Worm (Caenorhabditis elegans) whole organism, L4 larva: ENCODE results near the gene C49F5.13.

Source experiments
- F10B5.3 ChIP-seq: sonication (generic microtip); optimal IDR thresholded peaks from 2 replicates; lab custom pipeline; 2016; ENCODE audit warnings: mild to moderate bottlenecking, missing genetic modification characterization, missing compliant biosample characterization
- F44E2.7 ChIP-seq: fragments of 200-800 bp; sonication (Bioruptor generic); IDR thresholded peaks from 2 replicates; pipeline ENCODE4 v2.1.2; 2022; ENCODE audit warnings: missing genetic modification characterization, missing compliant biosample characterization
- F49E8.2 ChIP-seq: sonication (generic microtip); optimal IDR thresholded peaks from 2 replicates; lab custom pipeline; 2016; ENCODE audit warnings: missing compliant biosample characterization, mild to moderate bottlenecking, missing genetic modification characterization, borderline replicate concordance
- R02D3.7 ChIP-seq: fragments of 150-350 bp; sonication (generic microtip); optimal IDR thresholded peaks from 3 replicates; lab custom pipeline; 2014; ENCODE audit warnings: missing biosample characterization, missing genetic modification characterization
- T20F7.1 ChIP-seq: fragments of 200-800 bp; sonication (Bioruptor generic); optimal IDR thresholded peaks from 2 replicates; lab custom pipeline; 2018; ENCODE audit warnings: mild to moderate bottlenecking, missing genetic modification characterization, missing compliant biosample characterization
- Y48G9A.11 ChIP-seq: fragments of 200-800 bp; sonication (Bioruptor generic); IDR thresholded peaks from 2 replicates; pipeline ENCODE4 v1.3.6; 2022; ENCODE audit warnings: missing genetic modification reagents, missing genetic modification characterization, missing compliant biosample characterization
- Y75B8A.6 ChIP-seq: fragments of 200-800 bp; sonication (Bioruptor generic); IDR thresholded peaks from 2 replicates; pipeline ENCODE4 v1.3.6; 2022; ENCODE audit warnings: missing genetic modification reagents, missing genetic modification characterization, missing compliant biosample characterization
- aly-2 ChIP-seq: sonication (generic microtip); optimal IDR thresholded peaks from 2 replicates; lab custom pipeline; 2018; ENCODE audit warnings: missing biosample characterization, missing genetic modification characterization
- ama-1 ChIP-seq: fragments of 150-350 bp; optimal IDR thresholded peaks from 2 replicates; lab custom pipeline; 2014; ENCODE audit warnings: inconsistent platforms, mixed read lengths
- arid-1 ChIP-seq: fragments of 200-800 bp; sonication (Bioruptor generic); conservative IDR thresholded peaks from 2 replicates; pipeline ENCODE4 v1.3.6; 2022; ENCODE audit warnings: missing genetic modification reagents, missing genetic modification characterization, missing compliant biosample characterization
- ceh-20 ChIP-seq: fragments of 200-800 bp; sonication (Bioruptor generic); IDR thresholded peaks from 2 replicates; pipeline ENCODE4 v1.3.6; 2022; ENCODE audit warnings: missing genetic modification reagents, missing genetic modification characterization, missing compliant biosample characterization
- ceh-44 ChIP-seq: fragments of 200-800 bp; sonication (Bioruptor generic); IDR thresholded peaks from 2 replicates; pipeline ENCODE4 v1.3.6; 2022; ENCODE audit warnings: missing genetic modification reagents, missing genetic modification characterization, missing compliant biosample characterization
- ces-1 ChIP-seq: fragments of 150-350 bp; sonication (generic microtip); optimal IDR thresholded peaks from 4 replicates; lab custom pipeline; 2014; ENCODE audit warnings: missing biosample characterization, missing genetic modification reagents, missing genetic modification characterization
- dmd-8 ChIP-seq: fragments of 200-800 bp; sonication (Bioruptor generic); IDR thresholded peaks from 2 replicates; pipeline ENCODE4 v1.3.6; 2022; ENCODE audit warnings: missing genetic modification characterization, missing compliant biosample characterization
- dmd-9 ChIP-seq: fragments of 200-800 bp; sonication (Bioruptor generic); IDR thresholded peaks from 2 replicates; pipeline ENCODE4 v1.3.6; 2022; ENCODE audit warnings: missing genetic modification reagents, missing genetic modification characterization, missing compliant biosample characterization
- duxl-1 ChIP-seq: sonication (generic microtip); optimal IDR thresholded peaks from 2 replicates; lab custom pipeline; 2016; ENCODE audit warnings: mild to moderate bottlenecking, missing genetic modification characterization, moderate library complexity, missing compliant biosample characterization; ENCODE audit not compliant: poor library complexity
- dve-1 ChIP-seq: sonication (generic microtip); optimal IDR thresholded peaks from 2 replicates; lab custom pipeline; 2017; ENCODE audit warnings: antibody characterized with exemption, mild to moderate bottlenecking, missing genetic modification characterization, missing compliant biosample characterization; ENCODE audit not compliant: insufficient read depth
- egl-43 ChIP-seq: fragments of 200-800 bp; sonication (Bioruptor generic); IDR thresholded peaks from 2 replicates; pipeline ENCODE4 v1.3.6; 2022; ENCODE audit warnings: missing genetic modification reagents, missing genetic modification characterization, missing compliant biosample characterization
- fkh-10 ChIP-seq: fragments of 150-350 bp; optimal IDR thresholded peaks from 2 replicates; lab custom pipeline; 2014; ENCODE audit warnings: missing biosample characterization, missing genetic modification reagents, missing genetic modification characterization
- gei-8 ChIP-seq: fragments of 200-800 bp; sonication (Bioruptor generic); optimal IDR thresholded peaks from 2 replicates; lab custom pipeline; 2018; ENCODE audit warnings: mild to moderate bottlenecking, missing genetic modification characterization, missing compliant biosample characterization
- hmg-1.1 ChIP-seq: fragments of 200-800 bp; sonication (Bioruptor generic); IDR thresholded peaks from 2 replicates; pipeline ENCODE4 v1.3.6; 2022; ENCODE audit warnings: missing genetic modification reagents, missing genetic modification characterization, missing compliant biosample characterization
- lin-1 ChIP-seq: fragments of 200-800 bp; sonication (Bioruptor generic); IDR thresholded peaks from 2 replicates; pipeline ENCODE4 v1.3.6; 2022; ENCODE audit warnings: missing genetic modification reagents, missing genetic modification characterization, missing compliant biosample characterization
- lin-13 ChIP-seq: fragments of 150-350 bp; optimal IDR thresholded peaks from 2 replicates; lab custom pipeline; 2014; ENCODE audit warnings: missing biosample characterization, missing genetic modification reagents, missing genetic modification characterization
- lin-15B ChIP-seq: fragments of 150-350 bp; sonication (generic microtip); optimal IDR thresholded peaks from 3 replicates; lab custom pipeline; 2014; ENCODE audit warnings: missing biosample characterization, missing genetic modification characterization
- lin-39 ChIP-seq: fragments of 150-350 bp; optimal IDR thresholded peaks from 2 replicates; lab custom pipeline; 2014; ENCODE audit warnings: missing biosample characterization, missing genetic modification reagents, missing genetic modification characterization
- mep-1 ChIP-seq: fragments of 150-350 bp; sonication (generic microtip); optimal IDR thresholded peaks from 3 replicates; lab custom pipeline; 2014; ENCODE audit warnings: missing biosample characterization, missing genetic modification characterization
- mxl-2 ChIP-seq: fragments of 200-800 bp; sonication (Bioruptor generic); conservative IDR thresholded peaks from 2 replicates; pipeline ENCODE4 v1.3.6; 2022; ENCODE audit warnings: missing genetic modification reagents, missing genetic modification characterization, missing compliant biosample characterization
- nhr-10 ChIP-seq: fragments of 150-350 bp; optimal IDR thresholded peaks from 2 replicates; lab custom pipeline; 2014; ENCODE audit warnings: missing biosample characterization, missing genetic modification characterization
- nhr-102 ChIP-seq: sonication (generic microtip); optimal IDR thresholded peaks from 2 replicates; lab custom pipeline; 2016; ENCODE audit warnings: mild to moderate bottlenecking, missing genetic modification characterization, moderate library complexity, missing compliant biosample characterization
- nhr-111 ChIP-seq: fragments of 200-800 bp; sonication (Bioruptor generic); optimal IDR thresholded peaks from 2 replicates; lab custom pipeline; 2018; ENCODE audit warnings: mild to moderate bottlenecking, missing genetic modification characterization, missing compliant biosample characterization
- nhr-25 ChIP-seq: sonication (generic microtip); optimal IDR thresholded peaks from 2 replicates; lab custom pipeline; 2017; ENCODE audit warnings: missing genetic modification characterization, mild to moderate bottlenecking, missing compliant biosample characterization, antibody characterized with exemption, moderate library complexity, borderline replicate concordance; ENCODE audit not compliant: insufficient read depth
- nhr-41 ChIP-seq: fragments of 200-800 bp; sonication (Bioruptor generic); IDR thresholded peaks from 2 replicates; pipeline ENCODE4 v1.3.6; 2022; ENCODE audit warnings: missing genetic modification reagents, missing genetic modification characterization, missing compliant biosample characterization
- nhr-42 ChIP-seq: fragments of 200-800 bp; sonication (Bioruptor generic); IDR thresholded peaks from 2 replicates; pipeline ENCODE4 v1.3.6; 2022; ENCODE audit warnings: missing genetic modification characterization, missing compliant biosample characterization
- nhr-76 ChIP-seq: fragments of 150-350 bp; optimal IDR thresholded peaks from 2 replicates; lab custom pipeline; 2014; ENCODE audit warnings: missing biosample characterization, missing genetic modification characterization
- nhr-77 ChIP-seq: fragments of 150-350 bp; optimal IDR thresholded peaks from 2 replicates; lab custom pipeline; 2014; ENCODE audit warnings: missing biosample characterization, missing genetic modification characterization
- rbr-2 ChIP-seq: sonication (generic microtip); optimal IDR thresholded peaks from 2 replicates; lab custom pipeline; 2016; ENCODE audit warnings: missing genotype, missing genetic modification characterization, missing compliant biosample characterization
- saeg-2 ChIP-seq: fragments of 200-800 bp; sonication (Bioruptor generic); IDR thresholded peaks from 2 replicates; pipeline ENCODE4 v1.3.6; 2022; ENCODE audit warnings: missing genetic modification reagents, missing genetic modification characterization, missing compliant biosample characterization
- set-16 ChIP-seq: fragments of 200-800 bp; sonication (Bioruptor generic); IDR thresholded peaks from 2 replicates; pipeline ENCODE4 v1.3.6; 2022; ENCODE audit warnings: missing genetic modification reagents, missing genetic modification characterization, missing compliant biosample characterization
- snpc-4 ChIP-seq: fragments of 150-350 bp; optimal IDR thresholded peaks from 2 replicates; lab custom pipeline; 2014; ENCODE audit warnings: missing biosample characterization, missing genetic modification characterization
- tra-1 ChIP-seq: fragments of 200-800 bp; sonication (Bioruptor generic); IDR thresholded peaks from 2 replicates; pipeline ENCODE4 v1.3.6; 2022; ENCODE audit warnings: missing genetic modification reagents, missing genetic modification characterization, missing compliant biosample characterization
- unc-130 ChIP-seq: sonication (generic microtip); optimal IDR thresholded peaks from 2 replicates; lab custom pipeline; 2016; ENCODE audit warnings: missing genetic modification reagents, missing genetic modification characterization, missing compliant biosample characterization
- unc-39 ChIP-seq: sonication (generic microtip); optimal IDR thresholded peaks from 2 replicates; lab custom pipeline; 2017; ENCODE audit warnings: missing biosample characterization, missing genetic modification characterization
- unc-62 ChIP-seq, 3 experiments: fragments of 150-350 bp in 1 of 3; sonication (generic microtip); optimal IDR thresholded peaks in 2 of 3; peaks in 1 of 3; 1 replicate in 1 of 3; 2 replicates in 2 of 3; lab custom pipeline; 2014 to 2017; ENCODE audit warnings: missing biosample characterization in 3 of 3, missing genetic modification characterization in 3 of 3, missing genetic modification reagents in 3 of 3, missing genotype in 1 of 3
- zag-1 ChIP-seq: fragments of 150-350 bp; optimal IDR thresholded peaks from 2 replicates; lab custom pipeline; 2014; ENCODE audit warnings: missing biosample characterization, missing genetic modification characterization
- zfp-3 ChIP-seq: fragments of 200-800 bp; sonication (Bioruptor generic); conservative IDR thresholded peaks from 2 replicates; pipeline ENCODE4 v1.3.6; 2022; ENCODE audit warnings: missing genetic modification reagents, missing genetic modification characterization, missing compliant biosample characterization
- zip-2 ChIP-seq: fragments of 150-350 bp; optimal IDR thresholded peaks from 2 replicates; lab custom pipeline; 2014; ENCODE audit warnings: missing biosample characterization, missing genetic modification characterization
- ztf-11 ChIP-seq: fragments of 150-350 bp; optimal IDR thresholded peaks from 2 replicates; lab custom pipeline; 2014; ENCODE audit warnings: missing biosample characterization, missing genetic modification characterization

The C49F5.13 gene

DNA sequence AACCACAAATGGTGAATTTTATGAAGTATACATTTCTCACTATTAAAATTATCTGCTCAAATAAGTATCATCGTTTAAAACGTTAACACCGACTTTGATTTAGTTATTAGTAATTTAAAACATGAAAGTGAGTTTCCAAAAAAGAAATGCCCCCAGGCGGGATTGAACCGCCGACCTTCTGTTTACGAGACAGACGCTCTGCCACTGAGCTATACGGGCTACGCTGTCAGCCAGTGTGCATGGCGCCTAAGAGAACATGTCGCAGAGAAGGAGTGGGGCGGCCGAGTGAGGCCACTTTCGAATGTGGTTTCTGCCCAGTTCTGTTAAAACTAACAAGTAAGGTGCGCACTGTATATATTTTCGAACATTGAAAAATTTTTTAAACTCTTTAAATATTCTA is 26.3 kb upstream of the C49F5.13 start (continued):
- TF ChIP-seq hmg-1.1 (GFP tag; lab: Robert Waterston, UW) (peak; percentile 92), ceh-20 (GFP tag; lab: Robert Waterston, UW) (peak; percentile 73), dmd-9 (peak; percentile 75), dve-1 (peak; percentile 43)

- TF ChIP-seq egl-43 (GFP tag; lab: Robert Waterston, UW) (peak; percentile 98), ceh-44 (GFP tag; lab: Robert Waterston, UW) (no peak), unc-39 (tag; lab: Kevin White, UChicago) (peak; percentile 92), fkh-10 (GFP tag; lab: Kevin White, UChicago) (peak; percentile 98), unc-130 (GFP tag; lab: Kevin White, UChicago) (peak; percentile 42), R02D3.7 (peak; percentile 1), arid-1 (peak; percentile 66), aly-2 (no peak), Y48G9A.11 (GFP tag; lab: Robert Waterston, UW) (no peak; the same call in 1 of the 2 replicates), Y75B8A.6 (GFP tag; lab: Robert Waterston, UW) (peak; percentile 89), F49E8.2 (tag; lab: Kevin White, UChicago) (peak; percentile 40), dmd-9 (peak; percentile 88), hmg-1.1 (GFP tag; lab: Robert Waterston, UW) (peak; percentile 99), ceh-20 (GFP tag; lab: Robert Waterston, UW) (peak; percentile 95), nhr-76 (tag; lab: Kevin White, UChicago) (peak; percentile 82), nhr-111 (GFP tag; lab: Kevin White, UChicago) (peak; percentile 36), snpc-4 (tag; lab: Kevin White, UChicago) (peak; percentile 53), unc-62 (GFP tag; optimal IDR thresholded peaks at IDR 0.05 in 1 of 2; lab: Kevin White, UChicago) (peak; percentile 91 to 100), unc-62 (tag; optimal IDR thresholded peaks at IDR 0.05; lab: Kevin White, UChicago) (peak; percentile 93), lin-39 (tag; lab: Kevin White, UChicago) (peak; percentile 86), zfp-3 (GFP tag; lab: Robert Waterston, UW) (peak; percentile 94), set-16 (GFP tag; lab: Robert Waterston, UW) (no peak), lin-13 (peak; percentile 98), nhr-42 (GFP tag; lab: Robert Waterston, UW) (peak; percentile 99), gei-8 (peak; percentile 88), ces-1 (GFP tag; lab: Kevin White, UChicago) (peak; percentile 95), mep-1 (peak; percentile 100), lin-1 (GFP tag; lab: Robert Waterston, UW) (peak; percentile 95), dmd-8 (GFP tag; lab: Robert Waterston, UW) (peak; percentile 72), nhr-77 (peak; percentile 100), nhr-102 (peak; percentile 99), nhr-25 (tag; lab: Kevin White, UChicago) (peak; percentile 97), nhr-10 (tag; lab: Kevin White, UChicago) (peak; percentile 99), duxl-1 (tag; lab: Kevin White, UChicago) (peak; percentile 99), tra-1 (peak; percentile 95), F10B5.3 (tag; lab: Kevin White, UChicago) (peak; percentile 96), lin-15B (peak; percentile 41), T20F7.1 (GFP tag; lab: Kevin White, UChicago) (peak; percentile 91), nhr-41 (GFP tag; lab: Robert Waterston, UW) (peak; percentile 68), rbr-2 (tag; lab: Kevin White, UChicago) (peak; percentile 99), dve-1 (peak; percentile 100), ama-1 (no peak), F44E2.7 (GFP tag; lab: Robert Waterston, UW) (0 out of 2 replicates have a peak, but pooled peaks have one; percentile 23), ztf-11 (tag; lab: Kevin White, UChicago) (peak; percentile 84), saeg-2 (GFP tag; lab: Robert Waterston, UW) (peak; percentile 95), zag-1 (tag; lab: Kevin White, UChicago) (peak; percentile 94), mxl-2 (peak; percentile 84), zip-2 (tag; lab: Kevin White, UChicago) (peak; percentile 98)
These were observed 23.8 kb upstream of the C49F5.13 start for ce11 chrX:11937343-11937935.
